Fruit fly (Drosophila melanogaster): ENCODE results near the gene Hmx.

Gene Hmx

dm6 chr3R:17526059-17526592 lies 32.6 kb upstream of the Hmx start (continued):
- peak; percentile 59 for TF ChIP-seq cwo (GFP tag; optimal IDR thresholded peaks at IDR 0.05)
- peak; percentile 28; the same call in 1 of the 2 replicates for TF ChIP-seq CG9932 (GFP tag; IDR thresholded peaks at IDR 0.05)
- TF ChIP-seq amos (GFP tag; IDR thresholded peaks at IDR 0.05; ENCODE audit: partially characterized antibody): no peak
- TF ChIP-seq mam (GFP tag; optimal IDR thresholded peaks at IDR 0.05): peak; percentile 27
- peak; percentile 55 for TF ChIP-seq CG15514 (GFP tag; optimal IDR thresholded peaks at IDR 0.05)
- TF ChIP-seq CG30431 (GFP tag; optimal IDR thresholded peaks at IDR 0.05): no peak
- TF ChIP-seq CG10209 (GFP tag; optimal IDR thresholded peaks at IDR 0.05): peak; percentile 24
- TF ChIP-seq CG3281 (GFP tag; optimal IDR thresholded peaks at IDR 0.05): peak; percentile 58
- no peak for TF ChIP-seq gce (GFP tag; IDR thresholded peaks at IDR 0.05)
- peak; percentile 45 for TF ChIP-seq Dek (tag; optimal IDR thresholded peaks at IDR 0.05)
- TF ChIP-seq CG8290 (GFP tag; optimal IDR thresholded peaks at IDR 0.05): no peak
- peak in 1 of 2 experiments; percentile 61 for TF ChIP-seq CG8290 (tag; optimal IDR thresholded peaks at IDR 0.05)
- TF ChIP-seq ind (GFP tag; optimal IDR thresholded peaks at IDR 0.05): peak; percentile 45
- peak; percentile 3 for TF ChIP-seq nmo (GFP tag; optimal IDR thresholded peaks at IDR 0.05)
- no peak for TF ChIP-seq Ravus (GFP tag; IDR thresholded peaks at IDR 0.05)
- peak; percentile 2 for TF ChIP-seq D19A (tag; optimal IDR thresholded peaks at IDR 0.05)
- TF ChIP-seq ham (GFP tag; IDR thresholded peaks at IDR 0.05): no peak
- TF ChIP-seq Med (GFP tag): peak; percentile 89
- peak; percentile 7 for TF ChIP-seq CG1603 (tag; optimal IDR thresholded peaks at IDR 0.05)
- peak; percentile 50 for TF ChIP-seq sens (GFP tag)
- TF ChIP-seq Fer3 (tag; optimal IDR thresholded peaks at IDR 0.05): peak; percentile 55
- TF ChIP-seq CG34422 (GFP tag; IDR thresholded peaks at IDR 0.05): no peak
- TF ChIP-seq CG5245 (GFP tag; optimal IDR thresholded peaks at IDR 0.05): no peak
- no peak for TF ChIP-seq MESR4 (GFP tag; optimal IDR thresholded peaks at IDR 0.05)
- TF ChIP-seq CG7556 (GFP tag; optimal IDR thresholded peaks at IDR 0.05): peak; percentile 69
- no peak for TF ChIP-seq CG31365 (tag; optimal IDR thresholded peaks at IDR 0.05)
- TF ChIP-seq row (GFP tag; IDR thresholded peaks at IDR 0.05): peak; percentile 73
- TF ChIP-seq CG4328 (GFP tag; optimal IDR thresholded peaks at IDR 0.05): no peak
- TF ChIP-seq CG10147 (GFP tag; optimal IDR thresholded peaks at IDR 0.05): peak; percentile 64
- peak; percentile 45 for TF ChIP-seq lmd (GFP tag; IDR thresholded peaks at IDR 0.05)
- peak; percentile 3 for TF ChIP-seq bab2 (GFP tag; optimal IDR thresholded peaks at IDR 0.05)
- TF ChIP-seq Sry-δ (GFP tag; optimal IDR thresholded peaks at IDR 0.05): no peak
- TF ChIP-seq CG2875 (GFP tag; optimal IDR thresholded peaks at IDR 0.05): no peak
- no peak for TF ChIP-seq fd64A (GFP tag; optimal IDR thresholded peaks at IDR 0.05)
- TF ChIP-seq h (optimal IDR thresholded peaks at IDR 0.05): no peak
- peak; percentile 45 for TF ChIP-seq HHEX (GFP tag; optimal IDR thresholded peaks at IDR 0.05)
- no peak for TF ChIP-seq CG7786 (GFP tag; optimal IDR thresholded peaks at IDR 0.05)
- TF ChIP-seq CG1233 (GFP tag; optimal IDR thresholded peaks at IDR 0.05): peak; percentile 7
- TF ChIP-seq CG2712 (tag; optimal IDR thresholded peaks at IDR 0.05): no peak
- TF ChIP-seq CG9727 (GFP tag; optimal IDR thresholded peaks at IDR 0.05): peak; percentile 35
- TF ChIP-seq CG4360 (GFP tag; IDR thresholded peaks at IDR 0.05): no peak
- TF ChIP-seq CG17802 (tag; optimal IDR thresholded peaks at IDR 0.05): no peak
- TF ChIP-seq tx (GFP tag; optimal IDR thresholded peaks at IDR 0.05): no peak
- peak; percentile 67; the same call in 2 of the 3 replicates for TF ChIP-seq dysf (GFP tag; IDR thresholded peaks at IDR 0.05)
- TF ChIP-seq danr (GFP tag; IDR thresholded peaks at IDR 0.05): no peak
- peak; percentile 32; the same call in 1 of the 2 replicates for TF ChIP-seq Ada2b (GFP tag; IDR thresholded peaks at IDR 0.05)
- TF ChIP-seq trem (tag; optimal IDR thresholded peaks at IDR 0.05): no peak
- TF ChIP-seq Poxn (GFP tag; IDR thresholded peaks at IDR 0.05): no peak
- no peak for TF ChIP-seq TFAM (GFP tag; optimal IDR thresholded peaks at IDR 0.05)
- no peak for TF ChIP-seq CG4854 (GFP tag; optimal IDR thresholded peaks at IDR 0.05)
- no peak for TF ChIP-seq bigmax (GFP tag; optimal IDR thresholded peaks at IDR 0.05)
- no peak for TF ChIP-seq Neu2 (GFP tag; optimal IDR thresholded peaks at IDR 0.05; ENCODE audit: borderline replicate concordance)
